Fruit fly (Drosophila melanogaster) whole organism, pupa: Measurements from ENCODE around the gene CG11309.

Source experiments
- CG13204 ChIP-seq: fragments of 200-800 bp; sonication (Bioruptor generic); optimal IDR thresholded peaks from 2 replicates; lab custom pipeline; 2018; ENCODE audit warnings: missing biosample characterization, mild to moderate bottlenecking, missing genetic modification characterization, moderate library complexity
- CG14655 ChIP-seq: fragments of 200-800 bp; sonication (Bioruptor generic); optimal IDR thresholded peaks from 3 replicates; lab custom pipeline; 2017; ENCODE audit warnings: mild to moderate bottlenecking, missing biosample characterization, missing genetic modification reagents, missing genetic modification characterization
- CG17806 ChIP-seq: fragments of 200-800 bp; sonication (Bioruptor generic); optimal IDR thresholded peaks from 2 replicates; lab custom pipeline; 2018; ENCODE audit warnings: missing biosample characterization, mild to moderate bottlenecking, missing genetic modification characterization, moderate library complexity
- CG32121 ChIP-seq: fragments of 200-800 bp; sonication (Bioruptor generic); IDR thresholded peaks from 2 replicates; pipeline ENCODE4 v1.3.6; 2022; ENCODE audit warnings: missing biosample characterization, missing genetic modification characterization
- CG34367 ChIP-seq: fragments of 200-800 bp; sonication (Bioruptor generic); optimal IDR thresholded peaks from 2 replicates; lab custom pipeline; 2018; ENCODE audit warnings: missing biosample characterization, mild to moderate bottlenecking, missing genetic modification characterization
- CG8159 ChIP-seq: fragments of 200-800 bp; sonication (Bioruptor generic); optimal IDR thresholded peaks from 3 replicates; lab custom pipeline; 2018; ENCODE audit warnings: missing biosample characterization, mild to moderate bottlenecking, missing genetic modification characterization, moderate library complexity
- CG8301 ChIP-seq: fragments of 200-800 bp; sonication (Bioruptor generic); optimal IDR thresholded peaks from 2 replicates; lab custom pipeline; 2018; ENCODE audit warnings: missing biosample characterization, mild to moderate bottlenecking, missing genetic modification characterization
- Pif1B ChIP-seq: fragments of 200-800 bp; sonication (Bioruptor generic); optimal IDR thresholded peaks from 3 replicates; lab custom pipeline; 2016; ENCODE audit warnings: missing biosample characterization, missing genetic modification characterization
- gl ChIP-seq: fragments of 200-800 bp; sonication (Bioruptor generic); optimal IDR thresholded peaks from 2 replicates; lab custom pipeline; 2018; ENCODE audit warnings: missing biosample characterization, mild to moderate bottlenecking, missing genetic modification characterization
- rn ChIP-seq: fragments of 200-800 bp; sonication (Bioruptor generic); IDR thresholded peaks from 2 replicates; pipeline ENCODE4 v1.3.6; 2022; ENCODE audit warnings: missing biosample characterization, missing genetic modification characterization

DNA sequence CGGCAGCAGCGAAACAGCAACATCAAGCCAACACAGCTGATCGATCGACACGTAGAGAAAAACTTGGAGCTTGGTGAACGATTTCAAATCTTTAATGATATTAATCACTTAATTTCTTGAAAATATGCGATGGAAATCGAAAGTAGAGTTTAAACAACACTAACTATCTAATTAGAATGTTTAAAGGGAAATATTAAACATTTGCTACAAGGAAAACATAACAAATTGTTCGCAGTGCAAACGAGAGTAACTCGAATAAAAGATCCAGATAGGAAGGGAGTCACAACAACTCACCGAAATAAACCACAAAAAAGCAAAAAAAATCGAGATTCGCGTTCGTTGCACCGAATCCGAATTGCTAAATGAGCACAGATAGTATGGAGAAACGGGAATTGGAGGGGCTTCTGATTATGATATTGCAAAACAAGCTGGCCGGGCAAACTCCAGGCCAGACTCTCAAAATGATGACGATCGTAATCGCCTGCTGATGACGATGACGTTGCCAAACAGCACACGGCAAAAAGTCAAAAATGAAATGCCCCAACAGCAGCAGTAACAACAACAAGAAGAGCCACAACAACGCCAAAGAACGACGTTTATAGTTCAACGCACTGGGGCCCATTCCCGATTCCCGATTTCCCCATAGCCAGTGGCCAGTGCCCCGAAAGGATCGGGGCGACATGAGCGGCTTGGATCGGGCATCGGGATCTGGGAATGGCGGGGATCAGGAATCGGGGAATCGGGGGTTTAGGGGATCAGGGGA lies 50.5 kb downstream of the CG11309 start:
- TF ChIP-seq gl (tag; lab: Kevin White, UChicago) (peak; percentile 97), rn (GFP tag; lab: Robert Waterston, UW) (peak; percentile 77), CG8159 (tag; lab: Kevin White, UChicago) (peak; percentile 99), CG34367 (peak; percentile 99), CG8301 (peak; percentile 90), CG14655 (GFP tag; lab: Kevin White, UChicago) (peak; percentile 90), Pif1B (peak; percentile 98), CG13204 (GFP tag; lab: Kevin White, UChicago) (peak; percentile 75), CG32121 (GFP tag; lab: Robert Waterston, UW) (0 out of 2 replicates have a peak, but pooled peaks have one; percentile 40), CG17806 (tag; lab: Kevin White, UChicago) (peak; percentile 99)
